Worm (Caenorhabditis elegans) whole organism, late embryonic: ENCODE data around the gene ldh-1.

Experiments used
- C38D4.7 ChIP-seq: fragments of 200-800 bp; sonication (Bioruptor generic); optimal IDR thresholded peaks from 2 replicates; lab custom pipeline; 2018; ENCODE audit warnings: mild to moderate bottlenecking, missing genetic modification characterization, moderate library complexity, missing compliant biosample characterization
- T23F11.4 ChIP-seq: fragments of 200-800 bp; sonication (Bioruptor generic); optimal IDR thresholded peaks from 2 replicates; lab custom pipeline; 2018; ENCODE audit warnings: mild to moderate bottlenecking, missing genetic modification characterization, missing compliant biosample characterization
- ceh-14 ChIP-seq: sonication (generic microtip); optimal IDR thresholded peaks from 2 replicates; lab custom pipeline; 2016; ENCODE audit warnings: missing genotype, missing genetic modification characterization, missing compliant biosample characterization
- ceh-18 ChIP-seq: sonication (generic microtip); optimal IDR thresholded peaks from 2 replicates; lab custom pipeline; 2016; ENCODE audit warnings: missing genetic modification characterization, missing compliant biosample characterization
- ceh-22 ChIP-seq: sonication (generic microtip); optimal IDR thresholded peaks from 2 replicates; lab custom pipeline; 2017; ENCODE audit warnings: missing biosample characterization, missing genetic modification characterization
- ceh-24 ChIP-seq: sonication (generic microtip); optimal IDR thresholded peaks from 2 replicates; lab custom pipeline; 2016; ENCODE audit warnings: mild to moderate bottlenecking, missing genetic modification characterization, missing compliant biosample characterization
- ceh-31 ChIP-seq: sonication (generic microtip); optimal IDR thresholded peaks from 2 replicates; lab custom pipeline; 2016; ENCODE audit warnings: missing genetic modification characterization, missing compliant biosample characterization
- ceh-48 ChIP-seq: sonication (generic microtip); optimal IDR thresholded peaks from 2 replicates; lab custom pipeline; 2016; ENCODE audit warnings: missing genetic modification characterization, inconsistent platforms, missing compliant biosample characterization
- ceh-6 ChIP-seq: fragments of 200-800 bp; sonication (Bioruptor generic); optimal IDR thresholded peaks from 2 replicates; lab custom pipeline; 2018; ENCODE audit warnings: mild to moderate bottlenecking, missing genetic modification characterization, missing compliant biosample characterization
- che-1 ChIP-seq: sonication (generic microtip); optimal IDR thresholded peaks from 2 replicates; lab custom pipeline; 2016; ENCODE audit warnings: mild to moderate bottlenecking, missing genetic modification characterization, missing compliant biosample characterization
- eyg-1 ChIP-seq: sonication (generic microtip); optimal IDR thresholded peaks from 2 replicates; lab custom pipeline; 2016; ENCODE audit warnings: missing genotype, missing genetic modification characterization, missing compliant biosample characterization
- fkh-10 ChIP-seq: fragments of 150-350 bp; optimal IDR thresholded peaks from 2 replicates; lab custom pipeline; 2014; ENCODE audit warnings: missing biosample characterization, missing genetic modification reagents, missing genetic modification characterization
- hlh-13 ChIP-seq: fragments of 200-800 bp; sonication (Bioruptor generic); optimal IDR thresholded peaks from 2 replicates; lab custom pipeline; 2018; ENCODE audit warnings: mild to moderate bottlenecking, missing genetic modification characterization, missing compliant biosample characterization
- hlh-30 ChIP-seq: sonication (generic microtip); optimal IDR thresholded peaks from 2 replicates; lab custom pipeline; 2017; ENCODE audit warnings: antibody characterized with exemption, missing genetic modification characterization, missing compliant biosample characterization; ENCODE audit not compliant: insufficient read depth
- hlh-6 ChIP-seq: sonication (generic microtip); optimal IDR thresholded peaks from 2 replicates; lab custom pipeline; 2016; ENCODE audit warnings: missing genotype, missing genetic modification characterization, missing compliant biosample characterization
- hlh-8 ChIP-seq: sonication (generic microtip); optimal IDR thresholded peaks from 2 replicates; lab custom pipeline; 2016; ENCODE audit warnings: missing genotype, missing genetic modification characterization, missing compliant biosample characterization
- mec-3 ChIP-seq: sonication (generic microtip); optimal IDR thresholded peaks from 2 replicates; lab custom pipeline; 2016; ENCODE audit warnings: borderline replicate concordance, missing genetic modification characterization, missing compliant biosample characterization
- nfya-1 ChIP-seq: sonication (generic microtip); optimal IDR thresholded peaks from 2 replicates; lab custom pipeline; 2017; ENCODE audit warnings: missing genetic modification characterization, mild to moderate bottlenecking, missing compliant biosample characterization, antibody characterized with exemption, moderate library complexity
- nhr-11 ChIP-seq: fragments of 150-350 bp; optimal IDR thresholded peaks from 2 replicates; lab custom pipeline; 2014; ENCODE audit warnings: missing biosample characterization, missing genetic modification characterization
- nhr-232 ChIP-seq: sonication (generic microtip); optimal IDR thresholded peaks from 2 replicates; lab custom pipeline; 2016; ENCODE audit warnings: missing genetic modification characterization, missing compliant biosample characterization
- odd-2 ChIP-seq: sonication (generic microtip); optimal IDR thresholded peaks from 2 replicates; lab custom pipeline; 2017; ENCODE audit warnings: antibody characterized with exemption, mild to moderate bottlenecking, missing genetic modification characterization, missing compliant biosample characterization
- pat-9 ChIP-seq: fragments of 200-800 bp; sonication (Bioruptor generic); optimal IDR thresholded peaks from 2 replicates; lab custom pipeline; 2018; ENCODE audit warnings: mild to moderate bottlenecking, missing genetic modification characterization, moderate library complexity, missing compliant biosample characterization
- pax-1 ChIP-seq: fragments of 150-350 bp; optimal IDR thresholded peaks from 2 replicates; lab custom pipeline; 2014; ENCODE audit warnings: missing biosample characterization, missing genetic modification characterization
- pha-2 ChIP-seq: sonication (generic microtip); optimal IDR thresholded peaks from 2 replicates; lab custom pipeline; 2017; ENCODE audit warnings: mild to moderate bottlenecking, missing genetic modification characterization, missing compliant biosample characterization
- pqm-1 ChIP-seq: sonication (generic microtip); optimal IDR thresholded peaks from 2 replicates; lab custom pipeline; 2016; ENCODE audit warnings: missing genetic modification characterization, missing compliant biosample characterization
- pros-1 ChIP-seq: fragments of 150-350 bp; optimal IDR thresholded peaks from 2 replicates; lab custom pipeline; 2014; ENCODE audit warnings: missing biosample characterization, missing genetic modification reagents, missing genetic modification characterization
- rnt-1 ChIP-seq: sonication (generic microtip); optimal IDR thresholded peaks from 2 replicates; lab custom pipeline; 2016; ENCODE audit warnings: missing genetic modification characterization, missing compliant biosample characterization
- sox-2 ChIP-seq: fragments of 200-800 bp; sonication (Bioruptor generic); IDR thresholded peaks from 2 replicates; pipeline ENCODE4 v1.3.6; 2022; ENCODE audit warnings: missing genetic modification reagents, missing genetic modification characterization, missing compliant biosample characterization
- sox-4 ChIP-seq: sonication (generic microtip); optimal IDR thresholded peaks from 2 replicates; lab custom pipeline; 2017; ENCODE audit warnings: mild to moderate bottlenecking, missing genetic modification characterization, inconsistent platforms, missing compliant biosample characterization
- syd-9 ChIP-seq: sonication (generic microtip); optimal IDR thresholded peaks from 2 replicates; lab custom pipeline; 2016; ENCODE audit warnings: mild to moderate bottlenecking, missing genetic modification characterization, moderate library complexity, missing compliant biosample characterization
- tbx-2 ChIP-seq: sonication (generic microtip); optimal IDR thresholded peaks from 2 replicates; lab custom pipeline; 2016; ENCODE audit warnings: missing genetic modification characterization, missing compliant biosample characterization
- ttx-3 ChIP-seq: sonication (generic microtip); optimal IDR thresholded peaks from 2 replicates; lab custom pipeline; 2016; ENCODE audit warnings: missing genetic modification reagents, missing genetic modification characterization, missing compliant biosample characterization
- unc-42 ChIP-seq: sonication (generic microtip); optimal IDR thresholded peaks from 2 replicates; lab custom pipeline; 2016; ENCODE audit warnings: missing genotype, missing genetic modification characterization, missing compliant biosample characterization
- unc-86 ChIP-seq: sonication (generic microtip); optimal IDR thresholded peaks from 2 replicates; lab custom pipeline; 2016; ENCODE audit warnings: missing genetic modification characterization, missing compliant biosample characterization
- zip-5 ChIP-seq: sonication (generic microtip); optimal IDR thresholded peaks from 2 replicates; lab custom pipeline; 2016; ENCODE audit warnings: missing genetic modification characterization, missing compliant biosample characterization
- ztf-16 ChIP-seq: sonication (generic microtip); optimal IDR thresholded peaks from 2 replicates; lab custom pipeline; 2017; ENCODE audit warnings: missing genetic modification characterization, missing compliant biosample characterization

Gene ldh-1

ce11 chrII:11689941-11690340 is 34.1 kb upstream of the ldh-1 start:
- TF ChIP-seq che-1 (tag; lab: Kevin White, UChicago) (no peak), pat-9 (tag; lab: Kevin White, UChicago) (no peak), hlh-6 (tag; lab: Kevin White, UChicago) (no peak), hlh-8 (tag; lab: Kevin White, UChicago) (no peak)

ce11 chrII:11690868-11691267 is 33.1 kb upstream of the ldh-1 start:
- no peak for TF ChIP-seq pax-1 (tag; lab: Kevin White, UChicago)
- TF ChIP-seq C38D4.7 (GFP tag; lab: Kevin White, UChicago), result no peak
- TF ChIP-seq syd-9 (tag; lab: Kevin White, UChicago), result no peak
- no peak for TF ChIP-seq ceh-18
- no peak for TF ChIP-seq ceh-24 (tag; lab: Kevin White, UChicago)
- TF ChIP-seq T23F11.4 (GFP tag; lab: Kevin White, UChicago), result no peak
- TF ChIP-seq ttx-3 (tag; lab: Kevin White, UChicago), result no peak
- TF ChIP-seq ceh-22 (tag; lab: Kevin White, UChicago), result no peak
- TF ChIP-seq mec-3, result no peak
- no peak for TF ChIP-seq pha-2 (tag; lab: Kevin White, UChicago)
- TF ChIP-seq odd-2 (tag; lab: Kevin White, UChicago), result no peak
- no peak for TF ChIP-seq nhr-11 (tag; lab: Kevin White, UChicago)
- no peak for TF ChIP-seq zip-5 (tag; lab: Kevin White, UChicago)
- TF ChIP-seq ceh-14, result no peak

- TF ChIP-seq sox-4 (tag; lab: Kevin White, UChicago) (peak; percentile 22), nhr-232 (no peak), pqm-1 (tag; lab: Kevin White, UChicago) (no peak), tbx-2 (tag; lab: Kevin White, UChicago) (peak; percentile 14), unc-86 (tag; lab: Kevin White, UChicago) (peak; percentile 18), ceh-6 (GFP tag; lab: Kevin White, UChicago) (peak; percentile 1), hlh-30 (tag; lab: Kevin White, UChicago) (no peak), rnt-1 (tag; lab: Kevin White, UChicago) (peak; percentile 18), pax-1 (tag; lab: Kevin White, UChicago) (no peak), sox-2 (GFP tag; lab: Robert Waterston, UW) (no peak), fkh-10 (GFP tag; lab: Kevin White, UChicago) (no peak), ceh-31 (tag; lab: Kevin White, UChicago) (peak; percentile 56), unc-42 (tag; lab: Kevin White, UChicago) (no peak), nfya-1 (tag; lab: Kevin White, UChicago) (peak; percentile 37), ceh-18 (peak; percentile 14), eyg-1 (tag; lab: Kevin White, UChicago) (no peak), ttx-3 (tag; lab: Kevin White, UChicago) (no peak), ztf-16 (tag; lab: Kevin White, UChicago) (peak; percentile 1), ceh-48 (no peak), pat-9 (tag; lab: Kevin White, UChicago) (peak; percentile 25), che-1 (tag; lab: Kevin White, UChicago) (peak; percentile 8), pros-1 (tag; lab: Kevin White, UChicago) (no peak), hlh-13 (GFP tag; lab: Kevin White, UChicago) (no peak)
Measured at ce11 chrII:11694432-11694831, 29.6 kb upstream of the ldh-1 start.
